Fruit fly (Drosophila melanogaster) Kc167 (cell line): Measurements from ENCODE around the gene CG6569.

ENCODE experiments used
- Myc ChIP-seq: fragments of >200 bp; optimal IDR thresholded peaks from 2 replicates; lab custom pipeline; 2017; ENCODE audit warnings: missing external identifiers
- Sin3A ChIP-seq: fragments of >200 bp; optimal IDR thresholded peaks from 2 replicates; lab custom pipeline; 2018; ENCODE audit warnings: missing external identifiers

- no peak for TF ChIP-seq Myc (lab: Kevin White, UChicago)
- TF ChIP-seq Sin3A (lab: Kevin White, UChicago): no peak
Measured at dm6 chr3R:21916987-21917386, 49.3 kb upstream of the CG6569 start.
